Worm (Caenorhabditis elegans) whole organism, late embryonic: ENCODE results near the gene cyp-33E1.

Source experiments
- ahr-1 ChIP-seq: sonication (generic microtip); optimal IDR thresholded peaks from 2 replicates; lab custom pipeline; 2016; ENCODE audit warnings: missing genetic modification characterization, missing compliant biosample characterization
- ama-1 ChIP-seq: fragments of 150-350 bp; optimal IDR thresholded peaks from 2 replicates; lab custom pipeline; 2014
- ceh-48 ChIP-seq: sonication (generic microtip); optimal IDR thresholded peaks from 2 replicates; lab custom pipeline; 2016; ENCODE audit warnings: missing genetic modification characterization, inconsistent platforms, missing compliant biosample characterization

DNA sequence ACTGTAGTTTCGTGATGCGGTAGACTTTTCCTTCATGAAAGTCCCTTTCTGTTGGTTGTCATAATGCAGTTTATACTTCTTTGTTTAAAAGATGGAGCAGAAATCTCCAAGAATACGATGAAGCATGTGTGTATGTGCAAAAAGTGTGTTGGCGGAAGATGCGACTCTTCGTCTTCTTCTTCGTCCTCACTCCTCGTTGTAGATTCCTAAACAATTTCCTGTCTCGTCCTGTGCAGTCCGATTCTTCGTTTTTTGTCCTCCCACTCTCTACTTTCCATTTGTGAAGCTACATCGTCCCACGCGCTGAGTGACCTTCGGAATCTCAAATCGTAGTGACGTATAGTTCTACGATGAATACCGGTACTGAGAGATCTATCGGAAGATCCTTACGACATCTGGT is 20.1 kb downstream of the cyp-33E1 start:
- TF ChIP-seq ama-1 (lab: Kevin White, UChicago) (no peak), ceh-48 (tag; lab: Kevin White, UChicago) (no peak), ahr-1 (tag; lab: Kevin White, UChicago) (no peak)
